Worm (Caenorhabditis elegans) whole organism, L2 larva: ENCODE data around the gene C29F7.2.
"Not testable (repeated sequence)": the region's sequence is repeated elsewhere in the genome, so short reads cannot be mapped to it uniquely, and the experiment has no call there.

Experiments
- C34F6.9 ChIP-seq: fragments of 150-350 bp; optimal IDR thresholded peaks from 2 replicates; lab custom pipeline; 2014; ENCODE audit warnings: missing biosample characterization, missing genetic modification characterization
- F13H6.1 ChIP-seq: sonication (generic microtip); optimal IDR thresholded peaks from 2 replicates; lab custom pipeline; 2016; ENCODE audit warnings: missing genetic modification characterization, missing compliant biosample characterization
- R02D3.7 ChIP-seq: fragments of 150-350 bp; optimal IDR thresholded peaks from 2 replicates; lab custom pipeline; 2014; ENCODE audit warnings: missing biosample characterization, missing genetic modification characterization
- Y55F3AM.14 ChIP-seq: fragments of 200-800 bp; sonication (Bioruptor generic); optimal IDR thresholded peaks from 2 replicates; lab custom pipeline; 2018; ENCODE audit warnings: mild to moderate bottlenecking, missing genetic modification characterization, missing compliant biosample characterization
- ZK546.5 ChIP-seq: sonication (generic microtip); optimal IDR thresholded peaks from 2 replicates; lab custom pipeline; 2017; ENCODE audit warnings: missing biosample characterization, missing genetic modification characterization
- ama-1 ChIP-seq: fragments of 150-350 bp; optimal IDR thresholded peaks from 2 replicates; lab custom pipeline; 2018; ENCODE audit warnings: inconsistent platforms
- blmp-1 ChIP-seq: sonication (generic microtip); optimal IDR thresholded peaks from 2 replicates; lab custom pipeline; 2017; ENCODE audit warnings: missing genetic modification characterization, mild to moderate bottlenecking, missing compliant biosample characterization, antibody characterized with exemption, moderate library complexity; ENCODE audit not compliant: insufficient read depth
- ceh-16 ChIP-seq: fragments of 150-350 bp; optimal IDR thresholded peaks from 2 replicates; lab custom pipeline; 2014; ENCODE audit warnings: missing biosample characterization, missing genetic modification characterization
- ceh-82 ChIP-seq: fragments of 150-350 bp; optimal IDR thresholded peaks from 2 replicates; lab custom pipeline; 2014; ENCODE audit warnings: missing biosample characterization, missing genetic modification characterization
- crh-2 ChIP-seq: sonication (generic microtip); optimal IDR thresholded peaks from 2 replicates; lab custom pipeline; 2017; ENCODE audit warnings: missing biosample characterization, missing genetic modification characterization
- egl-27 ChIP-seq: sonication (generic microtip); optimal IDR thresholded peaks from 3 replicates; lab custom pipeline; 2017; ENCODE audit warnings: missing biosample characterization, missing genetic modification reagents, missing genetic modification characterization
- elt-1 ChIP-seq: fragments of 150-350 bp; optimal IDR thresholded peaks from 2 replicates; lab custom pipeline; 2014; ENCODE audit warnings: missing biosample characterization, missing genetic modification characterization
- elt-3 ChIP-seq: sonication (generic microtip); optimal IDR thresholded peaks from 2 replicates; lab custom pipeline; 2017; ENCODE audit warnings: missing biosample characterization, missing genetic modification characterization
- fos-1 ChIP-seq: fragments of 150-350 bp; optimal IDR thresholded peaks from 2 replicates; lab custom pipeline; 2014; ENCODE audit warnings: missing biosample characterization, missing genetic modification characterization
- gmeb-1 ChIP-seq: fragments of 150-350 bp; optimal IDR thresholded peaks from 2 replicates; lab custom pipeline; 2014; ENCODE audit warnings: missing biosample characterization, missing genetic modification characterization
- lin-11 ChIP-seq: fragments of 150-350 bp; sonication (generic microtip); optimal IDR thresholded peaks from 2 replicates; lab custom pipeline; 2014; ENCODE audit warnings: missing biosample characterization, missing genetic modification characterization, inconsistent platforms, mixed read lengths
- lin-39 ChIP-seq: fragments of 150-350 bp; optimal IDR thresholded peaks from 2 replicates; lab custom pipeline; 2014; ENCODE audit warnings: missing biosample characterization, missing genetic modification reagents, missing genetic modification characterization
- lsy-2 ChIP-seq, 2 experiments: fragments of 150-350 bp in 1 of 2; sonication (generic microtip) in 1 of 2; optimal IDR thresholded peaks; 2 replicates each; lab custom pipeline; 2014 to 2017; ENCODE audit warnings: missing biosample characterization in 2 of 2, missing genetic modification characterization in 2 of 2
- mab-5 ChIP-seq: fragments of 150-350 bp; optimal IDR thresholded peaks from 2 replicates; lab custom pipeline; 2014; ENCODE audit warnings: missing biosample characterization, missing genetic modification characterization
- mbf-1 ChIP-seq: sonication (generic microtip); optimal IDR thresholded peaks from 2 replicates; lab custom pipeline; 2017; ENCODE audit warnings: missing biosample characterization, missing genetic modification characterization
- mdl-1 ChIP-seq, 2 experiments: fragments of 150-350 bp in 1 of 2; sonication (generic microtip) in 1 of 2; optimal IDR thresholded peaks; 2 replicates each; lab custom pipeline; 2017; ENCODE audit warnings: missing biosample characterization in 2 of 2, missing genetic modification characterization in 2 of 2
- nhr-10 ChIP-seq: sonication (generic microtip); optimal IDR thresholded peaks from 2 replicates; lab custom pipeline; 2017; ENCODE audit warnings: missing biosample characterization, missing genetic modification characterization
- nhr-11 ChIP-seq: fragments of 150-350 bp; optimal IDR thresholded peaks from 2 replicates; lab custom pipeline; 2014; ENCODE audit warnings: missing biosample characterization, missing genetic modification characterization
- nhr-12 ChIP-seq: fragments of 150-350 bp; optimal IDR thresholded peaks from 2 replicates; lab custom pipeline; 2014; ENCODE audit warnings: missing biosample characterization, missing genetic modification characterization
- nhr-129 ChIP-seq: fragments of 150-350 bp; optimal IDR thresholded peaks from 2 replicates; lab custom pipeline; 2014; ENCODE audit warnings: missing biosample characterization, missing genetic modification characterization
- nhr-23 ChIP-seq: fragments of 150-350 bp; optimal IDR thresholded peaks from 2 replicates; lab custom pipeline; 2014; ENCODE audit warnings: missing biosample characterization, missing genetic modification reagents, missing genetic modification characterization
- nhr-237 ChIP-seq: fragments of 150-350 bp; optimal IDR thresholded peaks from 2 replicates; lab custom pipeline; 2014; ENCODE audit warnings: missing biosample characterization, missing genetic modification characterization
- nhr-25 ChIP-seq: fragments of 150-350 bp; sonication (generic microtip); optimal IDR thresholded peaks from 3 replicates; lab custom pipeline; 2014; ENCODE audit warnings: missing biosample characterization, missing genetic modification characterization
- nhr-6 ChIP-seq: fragments of 150-350 bp; optimal IDR thresholded peaks from 2 replicates; lab custom pipeline; 2014; ENCODE audit warnings: missing biosample characterization, missing genetic modification characterization
- nhr-77 ChIP-seq: fragments of 150-350 bp; optimal IDR thresholded peaks from 2 replicates; lab custom pipeline; 2014; ENCODE audit warnings: missing biosample characterization, missing genetic modification characterization
- peb-1 ChIP-seq: fragments of 150-350 bp; optimal IDR thresholded peaks from 2 replicates; lab custom pipeline; 2014; ENCODE audit warnings: missing biosample characterization, missing genetic modification characterization
- skn-1 ChIP-seq: sonication (generic microtip); optimal IDR thresholded peaks from 2 replicates; lab custom pipeline; 2017; ENCODE audit warnings: missing biosample characterization, missing genetic modification characterization
- sma-3 ChIP-seq: sonication (generic microtip); optimal IDR thresholded peaks from 2 replicates; lab custom pipeline; 2016; ENCODE audit warnings: missing genetic modification reagents, missing genetic modification characterization, missing compliant biosample characterization
- sma-9 ChIP-seq, 2 experiments: fragments of 150-350 bp in 1 of 2; sonication (generic microtip) in 1 of 2; optimal IDR thresholded peaks; 2 replicates each; lab custom pipeline; 2014 to 2016; ENCODE audit warnings: missing genetic modification characterization in 2 of 2, mild to moderate bottlenecking in 1 of 2, missing biosample characterization in 1 of 2, missing compliant biosample characterization in 1 of 2, missing genetic modification reagents in 1 of 2, moderate library complexity in 1 of 2
- snpc-4 ChIP-seq: fragments of 150-350 bp; optimal IDR thresholded peaks from 2 replicates; lab custom pipeline; 2014; ENCODE audit warnings: missing biosample characterization, missing genetic modification characterization
- unc-39 ChIP-seq: fragments of 150-350 bp; optimal IDR thresholded peaks from 2 replicates; lab custom pipeline; 2014; ENCODE audit warnings: missing biosample characterization, missing genetic modification characterization
- unc-55 ChIP-seq: fragments of 150-350 bp; sonication (generic microtip); optimal IDR thresholded peaks from 3 replicates; lab custom pipeline; 2014; ENCODE audit warnings: missing biosample characterization, missing genetic modification reagents, missing genetic modification characterization
- unc-62 ChIP-seq: fragments of 150-350 bp; optimal IDR thresholded peaks from 2 replicates; lab custom pipeline; 2014; ENCODE audit warnings: missing biosample characterization, missing genetic modification reagents, missing genetic modification characterization
- zag-1 ChIP-seq: fragments of 150-350 bp; optimal IDR thresholded peaks from 2 replicates; lab custom pipeline; 2014; ENCODE audit warnings: missing biosample characterization, missing genetic modification characterization
- ztf-1 ChIP-seq: fragments of 200-800 bp; sonication (Bioruptor generic); conservative IDR thresholded peaks from 2 replicates; pipeline ENCODE4 v1.3.6; 2022; ENCODE audit warnings: missing genetic modification characterization, missing compliant biosample characterization
- ztf-11 ChIP-seq: sonication (generic microtip); optimal IDR thresholded peaks from 2 replicates; lab custom pipeline; 2017; ENCODE audit warnings: missing biosample characterization, missing genetic modification characterization

C29F7.2 gene

DNA sequence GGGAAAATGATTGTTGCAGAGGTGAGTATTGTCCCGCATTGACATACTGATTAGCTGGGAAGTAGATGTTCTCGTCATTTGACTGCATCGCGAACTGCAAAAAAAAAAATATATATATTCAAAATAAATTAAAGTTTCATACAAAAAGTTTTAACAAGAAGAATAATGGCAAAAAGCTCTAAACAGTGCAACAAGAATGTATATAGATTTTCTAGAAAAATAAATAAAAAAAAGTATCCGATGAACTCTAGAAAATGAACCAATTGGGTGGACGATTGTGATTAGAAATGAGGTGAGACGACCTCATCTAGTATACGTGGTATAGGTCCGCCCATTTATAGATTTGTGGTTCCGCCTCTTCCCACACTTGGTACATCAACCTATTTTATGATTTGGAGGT is 12.9 kb downstream of the C29F7.2 start, which contains the start of gene fkh-4:
Gene fkh-4, minus strand, starts transcription at position 101 of the 400 bp plus-strand sequence.
- not testable (repeated sequence) for TF ChIP-seq lin-11 (tag; lab: Kevin White, UChicago); ztf-11; unc-39
- TF ChIP-seq, all 48 proteins: peak for 0; not testable (repeated sequence) for 48

DNA sequence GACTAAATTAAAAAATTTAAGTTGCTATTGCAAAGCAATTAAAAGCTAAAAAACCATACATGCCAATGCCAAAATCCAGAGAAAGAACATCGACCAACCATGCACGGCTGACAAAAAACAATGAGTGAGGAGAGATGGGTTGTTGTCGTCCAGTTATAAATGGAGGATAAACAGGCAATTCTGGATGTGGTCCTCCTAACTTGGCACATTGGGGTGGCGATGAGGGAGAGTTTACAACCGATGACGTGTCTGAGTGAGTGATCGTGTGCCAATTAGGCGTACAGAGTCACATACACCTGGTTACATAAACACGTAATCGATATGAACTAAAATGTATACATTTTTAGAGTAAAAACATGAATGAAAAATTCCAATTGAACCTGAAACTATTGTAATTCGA is 15.5 kb downstream of the C29F7.2 start, which contains the start of gene C29F7.10:
Gene C29F7.10, minus strand, starts transcription at position 101 of the 400 bp plus-strand sequence.
- not testable (repeated sequence) for TF ChIP-seq gmeb-1, lin-11, zag-1 (tag; lab: Kevin White, UChicago)

DNA sequence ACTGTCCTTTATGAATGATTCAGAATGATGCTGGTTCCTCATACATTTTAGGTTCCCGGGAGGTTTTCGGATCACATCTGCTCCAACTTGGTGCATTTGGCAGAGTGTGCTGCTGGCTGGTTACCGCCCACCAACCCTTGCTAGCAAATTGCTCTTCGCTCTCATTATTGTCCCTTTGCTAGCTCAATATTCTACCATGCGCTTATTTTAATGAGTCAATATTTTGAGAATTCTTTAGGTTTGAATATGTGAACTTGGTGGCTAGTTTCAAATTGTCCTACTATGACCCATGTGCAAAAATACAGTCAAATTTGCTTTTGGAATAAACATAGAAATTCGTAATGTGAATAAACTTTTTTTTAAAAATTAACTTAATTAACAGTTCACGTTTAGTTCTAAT is 19.2 kb downstream of the C29F7.2 start:
- TF ChIP-seq lin-11 (tag; lab: Kevin White, UChicago) (no peak), ama-1 (no peak), nhr-25 (no peak), C34F6.9 (tag; lab: Kevin White, UChicago) (no peak), skn-1 (tag; lab: Kevin White, UChicago) (no peak), mdl-1 (tag; optimal IDR thresholded peaks at IDR 0.05; lab: Kevin White, UChicago) (no peak), egl-27 (tag; lab: Kevin White, UChicago) (no peak), snpc-4 (tag; lab: Kevin White, UChicago) (no peak), gmeb-1 (tag; lab: Kevin White, UChicago) (no peak), ceh-82 (tag; lab: Kevin White, UChicago) (no peak), ceh-16 (tag; lab: Kevin White, UChicago) (no peak), nhr-10 (no peak), F13H6.1 (tag; lab: Kevin White, UChicago) (no peak), unc-62 (GFP tag; lab: Kevin White, UChicago) (no peak)

DNA sequence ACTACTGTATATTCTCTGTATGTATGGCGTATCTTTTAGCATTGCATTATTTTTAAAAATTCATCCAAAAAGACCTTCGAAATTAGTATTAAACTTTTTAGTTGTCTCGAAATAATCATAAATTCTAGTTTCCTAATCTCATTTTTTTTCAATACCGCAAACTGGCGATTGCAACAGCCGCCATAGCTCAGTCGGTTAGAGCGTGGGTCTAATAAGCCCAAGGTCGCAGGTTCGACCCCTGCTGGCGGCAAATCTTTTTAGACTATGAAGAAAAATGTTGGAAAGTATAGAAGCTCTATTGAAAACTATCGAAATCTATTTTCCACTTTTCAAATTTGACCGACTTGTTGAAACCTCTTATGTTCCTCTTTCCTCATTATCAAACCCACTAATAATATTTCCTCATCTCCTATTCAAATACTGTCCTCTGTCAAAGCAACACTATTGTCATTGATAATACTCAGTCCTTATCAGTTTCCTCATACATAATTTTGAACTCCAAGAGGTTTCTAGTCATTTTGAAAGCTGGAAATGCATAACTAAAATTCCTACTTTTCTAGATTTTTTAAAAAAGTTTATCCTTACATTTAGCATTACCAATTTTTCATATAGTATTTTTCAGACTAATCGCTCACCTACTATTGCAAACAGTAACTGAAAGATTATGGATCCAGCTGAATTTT is 20.1 kb downstream of the C29F7.2 start, which contains the start of gene jmjd-3.3:
Gene jmjd-3.3, plus strand, starts transcription at position 633 of the 683 bp plus-strand sequence.
- no peak for TF ChIP-seq nhr-23
- TF ChIP-seq C34F6.9 (tag; lab: Kevin White, UChicago), result no peak
- TF ChIP-seq lin-39 (tag; lab: Kevin White, UChicago), result no peak
- no peak for TF ChIP-seq nhr-11
- TF ChIP-seq sma-3 (GFP tag; lab: Kevin White, UChicago), result no peak
- TF ChIP-seq zag-1 (tag; lab: Kevin White, UChicago), result no peak
- no peak for TF ChIP-seq elt-3
- no peak for TF ChIP-seq mab-5 (tag; lab: Kevin White, UChicago)

DNA sequence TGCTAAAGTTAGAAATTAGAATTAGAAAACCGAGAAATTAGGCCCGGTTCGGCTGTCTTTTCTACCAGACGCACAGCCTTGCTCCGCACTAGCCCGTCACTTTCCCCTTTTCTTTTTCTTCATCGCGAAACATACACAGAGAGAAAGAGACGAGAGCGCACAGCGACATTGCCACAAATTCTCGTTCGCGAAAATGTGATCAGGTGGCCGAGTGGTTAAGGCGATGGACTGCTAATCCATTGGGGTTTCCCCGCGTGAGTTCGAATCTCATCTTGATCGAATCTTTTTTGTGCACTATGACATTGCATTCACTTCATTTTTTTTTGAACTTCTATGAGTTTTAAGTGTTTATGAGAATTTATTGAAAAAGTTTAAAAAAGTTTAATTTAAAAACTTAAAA is 26.6 kb downstream of the C29F7.2 start:
- TF ChIP-seq R02D3.7 (tag; lab: Kevin White, UChicago), result no peak
- peak; percentile 60 for TF ChIP-seq crh-2
- no peak for TF ChIP-seq zag-1 (tag; lab: Kevin White, UChicago)
- TF ChIP-seq nhr-12 (tag; lab: Kevin White, UChicago), result no peak
- TF ChIP-seq skn-1 (tag; lab: Kevin White, UChicago), result no peak
- peak; percentile 35 for TF ChIP-seq gmeb-1 (tag; lab: Kevin White, UChicago)
- TF ChIP-seq C34F6.9 (tag; lab: Kevin White, UChicago), result no peak
- TF ChIP-seq Y55F3AM.14 (GFP tag; lab: Kevin White, UChicago), result no peak
- TF ChIP-seq mab-5 (tag; lab: Kevin White, UChicago), result no peak
- peak; percentile 31 for TF ChIP-seq sma-3 (GFP tag; lab: Kevin White, UChicago)
- no peak for TF ChIP-seq nhr-23
- TF ChIP-seq peb-1, result no peak
- TF ChIP-seq fos-1 (tag; lab: Kevin White, UChicago), result peak; percentile 45
- peak; percentile 62 for TF ChIP-seq sma-9 (GFP tag; optimal IDR thresholded peaks at IDR 0.05; lab: Kevin White, UChicago)
- TF ChIP-seq sma-9 (tag; optimal IDR thresholded peaks at IDR 0.05; lab: Kevin White, UChicago), result no peak
- TF ChIP-seq blmp-1, result no peak
- no peak for TF ChIP-seq ceh-16 (tag; lab: Kevin White, UChicago)
- TF ChIP-seq lsy-2 (tag; optimal IDR thresholded peaks at IDR 0.05; lab: Kevin White, UChicago), result no peak
- TF ChIP-seq unc-55 (GFP tag; lab: Kevin White, UChicago), result peak; percentile 45
- no peak for TF ChIP-seq ZK546.5
- peak; percentile 13 for TF ChIP-seq lin-11 (tag; lab: Kevin White, UChicago)
- no peak for TF ChIP-seq ama-1
- TF ChIP-seq mbf-1 (tag; lab: Kevin White, UChicago), result no peak
- TF ChIP-seq nhr-77 (tag; lab: Kevin White, UChicago), result no peak
- TF ChIP-seq ztf-1 (GFP tag; lab: Robert Waterston, UW), result no peak
- TF ChIP-seq nhr-6 (tag; lab: Kevin White, UChicago), result no peak
- no peak for TF ChIP-seq lin-39 (tag; lab: Kevin White, UChicago)
- no peak for TF ChIP-seq nhr-10
- TF ChIP-seq elt-1, result no peak
- TF ChIP-seq egl-27 (tag; lab: Kevin White, UChicago), result no peak
- TF ChIP-seq F13H6.1 (tag; lab: Kevin White, UChicago), result peak; percentile 47
- peak; percentile 75 for TF ChIP-seq nhr-129 (tag; lab: Kevin White, UChicago)
- TF ChIP-seq ceh-82 (tag; lab: Kevin White, UChicago), result no peak
- no peak for TF ChIP-seq nhr-237 (tag; lab: Kevin White, UChicago)
